Worm (Caenorhabditis elegans) whole organism, late embryonic: ENCODE results near the gene gei-15.

Experiments used
- C08G9.2 ChIP-seq: sonication (generic microtip); optimal IDR thresholded peaks from 2 replicates; lab custom pipeline; 2016; ENCODE audit warnings: mild to moderate bottlenecking, missing genetic modification characterization, moderate library complexity, missing compliant biosample characterization
- Y22D7AL.16 ChIP-seq: sonication (generic microtip); optimal IDR thresholded peaks from 2 replicates; lab custom pipeline; 2016; ENCODE audit warnings: missing genetic modification characterization, missing compliant biosample characterization
- ceh-48 ChIP-seq: sonication (generic microtip); optimal IDR thresholded peaks from 2 replicates; lab custom pipeline; 2016; ENCODE audit warnings: missing genetic modification characterization, inconsistent platforms, missing compliant biosample characterization
- dmd-4 ChIP-seq: sonication (generic microtip); optimal IDR thresholded peaks from 2 replicates; lab custom pipeline; 2016; ENCODE audit warnings: borderline replicate concordance, missing genetic modification characterization, missing compliant biosample characterization
- fax-1 ChIP-seq: sonication (generic microtip); optimal IDR thresholded peaks from 2 replicates; lab custom pipeline; 2016; ENCODE audit warnings: missing genotype, missing genetic modification characterization, missing compliant biosample characterization
- fkh-10 ChIP-seq: fragments of 150-350 bp; optimal IDR thresholded peaks from 2 replicates; lab custom pipeline; 2014; ENCODE audit warnings: missing biosample characterization, missing genetic modification reagents, missing genetic modification characterization
- nhr-232 ChIP-seq: sonication (generic microtip); optimal IDR thresholded peaks from 2 replicates; lab custom pipeline; 2016; ENCODE audit warnings: missing genetic modification characterization, missing compliant biosample characterization
- pqm-1 ChIP-seq: sonication (generic microtip); optimal IDR thresholded peaks from 2 replicates; lab custom pipeline; 2016; ENCODE audit warnings: missing genetic modification characterization, missing compliant biosample characterization
- sdc-2 ChIP-seq: sonication (generic microtip); optimal IDR thresholded peaks from 2 replicates; lab custom pipeline; 2016; ENCODE audit warnings: missing genotype, missing genetic modification characterization, missing compliant biosample characterization

- TF ChIP-seq Y22D7AL.16 (tag; lab: Kevin White, UChicago): no peak
- TF ChIP-seq nhr-232 (tag; lab: Kevin White, UChicago): no peak
- TF ChIP-seq C08G9.2: no peak
- TF ChIP-seq dmd-4: no peak
- no peak for TF ChIP-seq ceh-48 (tag; lab: Kevin White, UChicago)
- TF ChIP-seq pqm-1 (tag; lab: Kevin White, UChicago): no peak
- no peak for TF ChIP-seq sdc-2 (tag; lab: Kevin White, UChicago)
- no peak for TF ChIP-seq fkh-10 (GFP tag; lab: Kevin White, UChicago)
- no peak for TF ChIP-seq fax-1 (tag; lab: Kevin White, UChicago)
These were observed 21.5 kb upstream of the gei-15 start, which contains the start of gene C53B7.3 for ce11 chrX:6844394-6845072.
